Fruit fly (Drosophila melanogaster): ENCODE measurements around the gene EMC4.

DNA sequence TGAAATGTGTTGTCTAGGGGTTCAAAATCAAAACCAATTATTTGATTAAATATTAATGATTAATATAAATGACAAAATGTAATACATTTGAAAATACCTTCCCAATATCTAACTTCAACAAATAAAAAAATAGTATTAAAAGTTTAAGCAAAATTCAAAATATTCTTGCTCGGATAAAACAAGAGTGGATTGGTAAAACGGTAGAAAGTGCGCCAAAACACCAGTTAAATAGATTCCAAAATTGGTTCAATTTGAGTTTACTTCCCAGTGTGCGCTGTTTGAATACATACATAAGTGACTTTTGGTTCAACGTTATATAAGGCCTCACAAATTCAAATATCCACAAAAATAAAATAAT lies 3.0 kb downstream of the EMC4 start:
- no peak for TF ChIP-seq CG8478 (optimal IDR thresholded peaks at IDR 0.05)
- no peak for TF ChIP-seq pan (optimal IDR thresholded peaks at IDR 0.05)
- TF ChIP-seq psq (optimal IDR thresholded peaks at IDR 0.05): no peak
- no peak for TF ChIP-seq usp (GFP tag; optimal IDR thresholded peaks at IDR 0.05)
- no peak for TF ChIP-seq Dll (optimal IDR thresholded peaks at IDR 0.05)
- no peak for TF ChIP-seq EcR (GFP tag; optimal IDR thresholded peaks at IDR 0.05)
